Fruit fly (Drosophila melanogaster) whole organism, embryonic: ENCODE results near the gene CG32188.

Experiments
- CG13894 ChIP-seq: fragments of 200-800 bp; sonication (Bioruptor generic); optimal IDR thresholded peaks from 3 replicates; lab custom pipeline; 2018; ENCODE audit warnings: missing biosample characterization, mild to moderate bottlenecking, missing genetic modification characterization, moderate library complexity
- CG34224 ChIP-seq: fragments of 200-800 bp; sonication (Bioruptor generic); IDR thresholded peaks from 3 replicates; pipeline ENCODE4 v1.3.6; 2022; ENCODE audit warnings: missing biosample characterization, missing genetic modification characterization; ENCODE audit not compliant: partially characterized antibody
- hkb ChIP-seq, 2 experiments: fragments of 200-800 bp in 1 of 2; fragments of >200 bp in 1 of 2; sonication (Bioruptor generic) in 1 of 2; IDR thresholded peaks in 1 of 2; optimal IDR thresholded peaks in 1 of 2; 2 replicates each; pipeline versions ENCODE4 v1.3.6 to Lab custom; 2017 to 2022; ENCODE audit warnings: missing biosample characterization in 1 of 2, missing genetic modification characterization in 1 of 2
- mam ChIP-seq: fragments of 200-800 bp; sonication (Bioruptor generic); optimal IDR thresholded peaks from 3 replicates; lab custom pipeline; 2016; ENCODE audit warnings: missing biosample characterization, missing genetic modification characterization

dm6 chr3L:17791495-17791894 is 41.9 kb downstream of the CG32188 start:
- no peak for TF ChIP-seq hkb (optimal IDR thresholded peaks at IDR 0.05; lab: Kevin White, UChicago)
- TF ChIP-seq hkb (GFP tag; IDR thresholded peaks at IDR 0.05; lab: Robert Waterston, UW) = no peak
- TF ChIP-seq mam (GFP tag; lab: Kevin White, UChicago) = no peak
- no peak for TF ChIP-seq CG13894 (tag; lab: Kevin White, UChicago)
- no peak for TF ChIP-seq CG34224 (GFP tag; lab: Robert Waterston, UW)
